Worm (Caenorhabditis elegans) whole organism, L2 larva: ENCODE data around the gene T25F10.1.

ENCODE experiments used
- C34F6.9 ChIP-seq: fragments of 150-350 bp; optimal IDR thresholded peaks from 2 replicates; lab custom pipeline; 2014; ENCODE audit warnings: missing biosample characterization, missing genetic modification characterization
- F13H6.1 ChIP-seq: sonication (generic microtip); optimal IDR thresholded peaks from 2 replicates; lab custom pipeline; 2016; ENCODE audit warnings: missing genetic modification characterization, missing compliant biosample characterization
- Y55F3AM.14 ChIP-seq: fragments of 200-800 bp; sonication (Bioruptor generic); optimal IDR thresholded peaks from 2 replicates; lab custom pipeline; 2018; ENCODE audit warnings: mild to moderate bottlenecking, missing genetic modification characterization, missing compliant biosample characterization
- ZK546.5 ChIP-seq: sonication (generic microtip); optimal IDR thresholded peaks from 2 replicates; lab custom pipeline; 2017; ENCODE audit warnings: missing biosample characterization, missing genetic modification characterization
- alr-1 ChIP-seq: fragments of 150-350 bp; optimal IDR thresholded peaks from 2 replicates; lab custom pipeline; 2014; ENCODE audit warnings: missing biosample characterization, missing genetic modification characterization
- aly-2 ChIP-seq: fragments of 150-350 bp; optimal IDR thresholded peaks from 2 replicates; lab custom pipeline; 2014; ENCODE audit warnings: missing biosample characterization, missing genetic modification characterization
- blmp-1 ChIP-seq: sonication (generic microtip); optimal IDR thresholded peaks from 2 replicates; lab custom pipeline; 2017; ENCODE audit warnings: missing genetic modification characterization, mild to moderate bottlenecking, missing compliant biosample characterization, antibody characterized with exemption, moderate library complexity; ENCODE audit not compliant: insufficient read depth
- ceh-16 ChIP-seq: fragments of 150-350 bp; optimal IDR thresholded peaks from 2 replicates; lab custom pipeline; 2014; ENCODE audit warnings: missing biosample characterization, missing genetic modification characterization
- ceh-82 ChIP-seq: fragments of 150-350 bp; optimal IDR thresholded peaks from 2 replicates; lab custom pipeline; 2014; ENCODE audit warnings: missing biosample characterization, missing genetic modification characterization
- crh-2 ChIP-seq: sonication (generic microtip); optimal IDR thresholded peaks from 2 replicates; lab custom pipeline; 2017; ENCODE audit warnings: missing biosample characterization, missing genetic modification characterization
- dmd-4 ChIP-seq: sonication (generic microtip); optimal IDR thresholded peaks from 2 replicates; lab custom pipeline; 2017; ENCODE audit warnings: missing biosample characterization, missing genetic modification characterization
- egl-27 ChIP-seq: sonication (generic microtip); optimal IDR thresholded peaks from 3 replicates; lab custom pipeline; 2017; ENCODE audit warnings: missing biosample characterization, missing genetic modification reagents, missing genetic modification characterization
- elt-3 ChIP-seq: sonication (generic microtip); optimal IDR thresholded peaks from 2 replicates; lab custom pipeline; 2017; ENCODE audit warnings: missing biosample characterization, missing genetic modification characterization
- fos-1 ChIP-seq: fragments of 150-350 bp; optimal IDR thresholded peaks from 2 replicates; lab custom pipeline; 2014; ENCODE audit warnings: missing biosample characterization, missing genetic modification characterization
- gmeb-1 ChIP-seq: fragments of 150-350 bp; optimal IDR thresholded peaks from 2 replicates; lab custom pipeline; 2014; ENCODE audit warnings: missing biosample characterization, missing genetic modification characterization
- lin-11 ChIP-seq: fragments of 150-350 bp; sonication (generic microtip); optimal IDR thresholded peaks from 2 replicates; lab custom pipeline; 2014; ENCODE audit warnings: missing biosample characterization, missing genetic modification characterization, inconsistent platforms, mixed read lengths
- lin-39 ChIP-seq: fragments of 150-350 bp; optimal IDR thresholded peaks from 2 replicates; lab custom pipeline; 2014; ENCODE audit warnings: missing biosample characterization, missing genetic modification reagents, missing genetic modification characterization
- mab-5 ChIP-seq: fragments of 150-350 bp; optimal IDR thresholded peaks from 2 replicates; lab custom pipeline; 2014; ENCODE audit warnings: missing biosample characterization, missing genetic modification characterization
- mdl-1 ChIP-seq, 2 experiments: fragments of 150-350 bp in 1 of 2; sonication (generic microtip) in 1 of 2; optimal IDR thresholded peaks; 2 replicates each; lab custom pipeline; 2017; ENCODE audit warnings: missing biosample characterization in 2 of 2, missing genetic modification characterization in 2 of 2
- nhr-129 ChIP-seq: fragments of 150-350 bp; optimal IDR thresholded peaks from 2 replicates; lab custom pipeline; 2014; ENCODE audit warnings: missing biosample characterization, missing genetic modification characterization
- nhr-21 ChIP-seq: fragments of 150-350 bp; optimal IDR thresholded peaks from 2 replicates; lab custom pipeline; 2014; ENCODE audit warnings: missing biosample characterization, missing genetic modification characterization
- nhr-23 ChIP-seq: fragments of 150-350 bp; optimal IDR thresholded peaks from 2 replicates; lab custom pipeline; 2014; ENCODE audit warnings: missing biosample characterization, missing genetic modification reagents, missing genetic modification characterization
- nhr-237 ChIP-seq: fragments of 150-350 bp; optimal IDR thresholded peaks from 2 replicates; lab custom pipeline; 2014; ENCODE audit warnings: missing biosample characterization, missing genetic modification characterization
- nhr-25 ChIP-seq: fragments of 150-350 bp; sonication (generic microtip); optimal IDR thresholded peaks from 3 replicates; lab custom pipeline; 2014; ENCODE audit warnings: missing biosample characterization, missing genetic modification characterization
- nhr-6 ChIP-seq: fragments of 150-350 bp; optimal IDR thresholded peaks from 2 replicates; lab custom pipeline; 2014; ENCODE audit warnings: missing biosample characterization, missing genetic modification characterization
- nhr-77 ChIP-seq: fragments of 150-350 bp; optimal IDR thresholded peaks from 2 replicates; lab custom pipeline; 2014; ENCODE audit warnings: missing biosample characterization, missing genetic modification characterization
- peb-1 ChIP-seq: fragments of 150-350 bp; optimal IDR thresholded peaks from 2 replicates; lab custom pipeline; 2014; ENCODE audit warnings: missing biosample characterization, missing genetic modification characterization
- sem-4 ChIP-seq: fragments of 150-350 bp; optimal IDR thresholded peaks from 2 replicates; lab custom pipeline; 2014; ENCODE audit warnings: missing biosample characterization, missing genetic modification reagents, missing genetic modification characterization
- skn-1 ChIP-seq: sonication (generic microtip); optimal IDR thresholded peaks from 2 replicates; lab custom pipeline; 2017; ENCODE audit warnings: missing biosample characterization, missing genetic modification characterization
- sma-9 ChIP-seq, 2 experiments: fragments of 150-350 bp in 1 of 2; sonication (generic microtip) in 1 of 2; optimal IDR thresholded peaks; 2 replicates each; lab custom pipeline; 2014 to 2016; ENCODE audit warnings: missing genetic modification characterization in 2 of 2, mild to moderate bottlenecking in 1 of 2, missing biosample characterization in 1 of 2, missing compliant biosample characterization in 1 of 2, missing genetic modification reagents in 1 of 2, moderate library complexity in 1 of 2
- snpc-4 ChIP-seq: fragments of 150-350 bp; optimal IDR thresholded peaks from 2 replicates; lab custom pipeline; 2014; ENCODE audit warnings: missing biosample characterization, missing genetic modification characterization
- unc-39 ChIP-seq: fragments of 150-350 bp; optimal IDR thresholded peaks from 2 replicates; lab custom pipeline; 2014; ENCODE audit warnings: missing biosample characterization, missing genetic modification characterization
- unc-55 ChIP-seq: fragments of 150-350 bp; sonication (generic microtip); optimal IDR thresholded peaks from 3 replicates; lab custom pipeline; 2014; ENCODE audit warnings: missing biosample characterization, missing genetic modification reagents, missing genetic modification characterization
- ztf-1 ChIP-seq: fragments of 200-800 bp; sonication (Bioruptor generic); conservative IDR thresholded peaks from 2 replicates; pipeline ENCODE4 v1.3.6; 2022; ENCODE audit warnings: missing genetic modification characterization, missing compliant biosample characterization
- ztf-11 ChIP-seq: sonication (generic microtip); optimal IDR thresholded peaks from 2 replicates; lab custom pipeline; 2017; ENCODE audit warnings: missing biosample characterization, missing genetic modification characterization
- ztf-4 ChIP-seq: fragments of 150-350 bp; optimal IDR thresholded peaks from 2 replicates; lab custom pipeline; 2014; ENCODE audit warnings: missing biosample characterization, missing genetic modification characterization

The T25F10.1 gene

DNA sequence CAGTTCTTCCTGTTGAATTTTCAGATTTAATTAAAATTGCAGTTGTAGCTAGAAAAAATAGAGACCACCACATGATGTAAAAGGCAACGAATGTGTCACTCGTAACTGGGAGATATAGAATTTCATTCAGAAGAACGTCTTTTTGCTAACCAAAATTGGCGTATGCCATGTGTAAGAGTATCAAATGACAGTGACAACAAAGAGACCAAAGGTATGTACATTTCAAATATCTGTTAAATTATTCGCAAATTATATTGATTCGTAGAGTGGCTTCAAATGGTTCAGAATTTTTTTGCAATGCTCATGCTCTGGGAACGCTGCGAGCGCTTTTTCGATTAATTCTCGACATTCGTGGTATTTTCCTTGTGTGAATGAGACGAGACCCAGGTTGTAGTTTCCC is 5.9 kb upstream of the T25F10.1 start, which contains the start of gene T25F10.4:
Gene T25F10.4, minus strand, starts transcription at position 101 of the 400 bp plus-strand sequence.
- TF ChIP-seq gmeb-1 (tag; lab: Kevin White, UChicago) (no peak), fos-1 (tag; lab: Kevin White, UChicago) (no peak), lin-11 (tag; lab: Kevin White, UChicago) (no peak), nhr-21 (tag; lab: Kevin White, UChicago) (no peak)

DNA sequence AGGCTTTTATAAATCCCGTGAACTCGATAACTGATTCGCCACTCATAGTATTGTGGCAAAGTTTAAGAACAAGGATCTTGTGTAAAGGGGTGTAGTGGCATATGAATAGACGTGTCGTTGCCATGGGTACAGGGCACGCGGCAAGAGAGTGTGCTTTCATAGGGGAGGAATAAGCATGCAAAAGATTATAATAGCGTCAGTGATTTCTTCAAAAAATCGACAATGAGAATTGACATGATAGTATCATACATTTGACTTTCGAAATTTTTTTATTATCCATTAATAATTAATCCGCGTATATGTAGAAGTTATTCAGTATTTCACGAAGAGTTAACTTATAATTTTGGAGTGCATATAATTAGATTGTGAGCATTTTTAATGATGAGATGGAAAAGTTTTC is 3.3 kb upstream of the T25F10.1 start, which contains the start of gene bbs-8:
Gene bbs-8, minus strand, starts transcription at position 101 of the 400 bp plus-strand sequence.
- TF ChIP-seq nhr-25 (no peak), sem-4 (tag; lab: Kevin White, UChicago) (no peak), lin-39 (tag; lab: Kevin White, UChicago) (no peak), nhr-129 (tag; lab: Kevin White, UChicago) (no peak), ztf-1 (no peak), mdl-1 (tag; optimal IDR thresholded peaks at IDR 0.05; lab: Kevin White, UChicago) (no peak), alr-1 (tag; lab: Kevin White, UChicago) (no peak), nhr-23 (no peak), nhr-77 (tag; lab: Kevin White, UChicago) (no peak), ceh-82 (tag; lab: Kevin White, UChicago) (no peak), C34F6.9 (tag; lab: Kevin White, UChicago) (no peak), ZK546.5 (tag; lab: Kevin White, UChicago) (no peak), nhr-237 (tag; lab: Kevin White, UChicago) (no peak), snpc-4 (no peak), aly-2 (no peak), ceh-16 (tag; lab: Kevin White, UChicago) (no peak), lin-11 (tag; lab: Kevin White, UChicago) (no peak)

- TF ChIP-seq F13H6.1 (tag; lab: Kevin White, UChicago) (no peak), nhr-23 (no peak), unc-39 (tag; lab: Kevin White, UChicago) (no peak), nhr-77 (tag; lab: Kevin White, UChicago) (no peak), crh-2 (tag; lab: Kevin White, UChicago) (no peak), elt-3 (tag; lab: Kevin White, UChicago) (no peak), sma-9 (GFP tag; optimal IDR thresholded peaks at IDR 0.05; lab: Kevin White, UChicago) (no peak), sma-9 (tag; optimal IDR thresholded peaks at IDR 0.05; lab: Kevin White, UChicago) (no peak), nhr-21 (tag; lab: Kevin White, UChicago) (no peak), ceh-16 (tag; lab: Kevin White, UChicago) (no peak)
- TF ChIP-seq, all 48 proteins: peak for 0
Measured at ce11 chrV:6767576-6767975, 726 bp upstream of the T25F10.1 start.

DNA sequence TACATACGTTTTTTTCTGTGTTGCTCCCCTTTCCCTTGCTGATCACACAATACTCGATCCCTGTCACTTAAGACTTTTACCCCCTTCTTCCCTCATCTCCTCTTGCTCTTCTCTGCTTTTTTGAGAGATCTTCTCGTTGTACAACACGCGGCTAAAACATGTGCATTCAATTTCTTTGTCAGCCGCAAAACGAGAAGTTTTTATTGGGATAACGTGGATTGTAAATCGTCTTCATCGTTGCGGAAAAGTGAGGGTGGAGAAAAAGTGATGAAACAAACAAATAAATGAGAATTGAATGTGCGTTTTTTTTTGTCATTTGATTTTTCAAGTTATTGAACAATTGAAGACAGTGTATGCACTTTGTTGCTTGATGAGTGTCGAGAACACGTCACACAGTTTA is 1.1 kb downstream of the T25F10.1 start:
- no peak for TF ChIP-seq unc-55 (GFP tag; lab: Kevin White, UChicago)
- no peak for TF ChIP-seq elt-3 (tag; lab: Kevin White, UChicago)
- no peak for TF ChIP-seq sma-9 (GFP tag; optimal IDR thresholded peaks at IDR 0.05; lab: Kevin White, UChicago)
- TF ChIP-seq sma-9 (tag; optimal IDR thresholded peaks at IDR 0.05; lab: Kevin White, UChicago) = no peak
- no peak for TF ChIP-seq dmd-4 (tag; lab: Kevin White, UChicago)
- TF ChIP-seq egl-27 (tag; lab: Kevin White, UChicago) = no peak
- no peak for TF ChIP-seq F13H6.1 (tag; lab: Kevin White, UChicago)
- TF ChIP-seq nhr-25 = no peak
- TF ChIP-seq ceh-82 (tag; lab: Kevin White, UChicago) = no peak
- no peak for TF ChIP-seq nhr-6 (tag; lab: Kevin White, UChicago)
- no peak for TF ChIP-seq ztf-11
- no peak for TF ChIP-seq alr-1 (tag; lab: Kevin White, UChicago)
- no peak for TF ChIP-seq lin-39 (tag; lab: Kevin White, UChicago)
- TF ChIP-seq nhr-77 (tag; lab: Kevin White, UChicago) = no peak
- TF ChIP-seq unc-39 (tag; lab: Kevin White, UChicago) = no peak
- no peak for TF ChIP-seq fos-1 (tag; lab: Kevin White, UChicago)
- no peak for TF ChIP-seq mab-5

ce11 chrV:6771645-6772044 is 3.3 kb downstream of the T25F10.1 start, which contains the start of gene srh-30:
Gene srh-30 (minus strand): TSS chrV:6771745.
- TF ChIP-seq skn-1 (tag; lab: Kevin White, UChicago) (no peak), crh-2 (tag; lab: Kevin White, UChicago) (no peak), sma-9 (GFP tag; optimal IDR thresholded peaks at IDR 0.05; lab: Kevin White, UChicago) (no peak), sma-9 (tag; optimal IDR thresholded peaks at IDR 0.05; lab: Kevin White, UChicago) (no peak), Y55F3AM.14 (no peak), ztf-4 (tag; lab: Kevin White, UChicago) (no peak), peb-1 (tag; lab: Kevin White, UChicago) (no peak), elt-3 (tag; lab: Kevin White, UChicago) (no peak), aly-2 (no peak), egl-27 (tag; lab: Kevin White, UChicago) (no peak), blmp-1 (no peak)
